Worm (Caenorhabditis elegans) whole organism, late embryonic: ENCODE measurements around the gene C27D6.11.
"Not testable (repeated sequence)": the region's sequence is repeated elsewhere in the genome, so short reads cannot be mapped to it uniquely, and the experiment has no call there.

Experiments used
- C08G9.2 ChIP-seq: sonication (generic microtip); optimal IDR thresholded peaks from 2 replicates; lab custom pipeline; 2016; ENCODE audit warnings: mild to moderate bottlenecking, missing genetic modification characterization, moderate library complexity, missing compliant biosample characterization
- C38D4.7 ChIP-seq: fragments of 200-800 bp; sonication (Bioruptor generic); optimal IDR thresholded peaks from 2 replicates; lab custom pipeline; 2018; ENCODE audit warnings: mild to moderate bottlenecking, missing genetic modification characterization, moderate library complexity, missing compliant biosample characterization
- F13H6.1 ChIP-seq: sonication (generic microtip); optimal IDR thresholded peaks from 2 replicates; lab custom pipeline; 2016; ENCODE audit warnings: missing genetic modification characterization, missing compliant biosample characterization
- K02D7.2 ChIP-seq: sonication (generic microtip); optimal IDR thresholded peaks from 2 replicates; lab custom pipeline; 2017; ENCODE audit warnings: mild to moderate bottlenecking, missing genetic modification characterization, missing compliant biosample characterization
- T23F11.4 ChIP-seq: fragments of 200-800 bp; sonication (Bioruptor generic); optimal IDR thresholded peaks from 2 replicates; lab custom pipeline; 2018; ENCODE audit warnings: mild to moderate bottlenecking, missing genetic modification characterization, missing compliant biosample characterization
- ceh-14 ChIP-seq: sonication (generic microtip); optimal IDR thresholded peaks from 2 replicates; lab custom pipeline; 2016; ENCODE audit warnings: missing genotype, missing genetic modification characterization, missing compliant biosample characterization
- ceh-19 ChIP-seq: fragments of 200-800 bp; sonication (Bioruptor generic); optimal IDR thresholded peaks from 2 replicates; lab custom pipeline; 2018; ENCODE audit warnings: mild to moderate bottlenecking, missing genetic modification characterization, missing compliant biosample characterization
- ceh-9 ChIP-seq: sonication (generic microtip); optimal IDR thresholded peaks from 2 replicates; lab custom pipeline; 2016; ENCODE audit warnings: mild to moderate bottlenecking, missing genetic modification characterization, inconsistent platforms, missing compliant biosample characterization
- dve-1 ChIP-seq: sonication (generic microtip); optimal IDR thresholded peaks from 2 replicates; lab custom pipeline; 2017; ENCODE audit warnings: antibody characterized with exemption, mild to moderate bottlenecking, missing genetic modification characterization, missing compliant biosample characterization
- elt-2 ChIP-seq: sonication (generic microtip); optimal IDR thresholded peaks from 2 replicates; lab custom pipeline; 2016; ENCODE audit warnings: missing genetic modification reagents, missing genetic modification characterization, missing compliant biosample characterization
- elt-4 ChIP-seq: sonication (generic microtip); optimal IDR thresholded peaks from 2 replicates; lab custom pipeline; 2016; ENCODE audit warnings: missing genetic modification characterization, missing compliant biosample characterization
- mec-3 ChIP-seq: sonication (generic microtip); optimal IDR thresholded peaks from 2 replicates; lab custom pipeline; 2016; ENCODE audit warnings: borderline replicate concordance, missing genetic modification characterization, missing compliant biosample characterization
- pag-3 ChIP-seq: sonication (generic microtip); optimal IDR thresholded peaks from 2 replicates; lab custom pipeline; 2016; ENCODE audit warnings: missing compliant biosample characterization, missing genetic modification characterization, borderline replicate concordance
- pat-9 ChIP-seq: fragments of 200-800 bp; sonication (Bioruptor generic); optimal IDR thresholded peaks from 2 replicates; lab custom pipeline; 2018; ENCODE audit warnings: mild to moderate bottlenecking, missing genetic modification characterization, moderate library complexity, missing compliant biosample characterization
- pqm-1 ChIP-seq: sonication (generic microtip); optimal IDR thresholded peaks from 2 replicates; lab custom pipeline; 2016; ENCODE audit warnings: missing genetic modification characterization, missing compliant biosample characterization
- rnt-1 ChIP-seq: sonication (generic microtip); optimal IDR thresholded peaks from 2 replicates; lab custom pipeline; 2016; ENCODE audit warnings: missing genetic modification characterization, missing compliant biosample characterization
- sox-2 ChIP-seq: fragments of 200-800 bp; sonication (Bioruptor generic); IDR thresholded peaks from 2 replicates; pipeline ENCODE4 v1.3.6; 2022; ENCODE audit warnings: missing genetic modification reagents, missing genetic modification characterization, missing compliant biosample characterization
- sox-4 ChIP-seq: sonication (generic microtip); optimal IDR thresholded peaks from 2 replicates; lab custom pipeline; 2017; ENCODE audit warnings: mild to moderate bottlenecking, missing genetic modification characterization, inconsistent platforms, missing compliant biosample characterization
- tbx-7 ChIP-seq: sonication (generic microtip); optimal IDR thresholded peaks from 2 replicates; lab custom pipeline; 2016; ENCODE audit warnings: missing genotype, missing genetic modification characterization, missing compliant biosample characterization
- unc-55 ChIP-seq: sonication (generic microtip); optimal IDR thresholded peaks from 2 replicates; lab custom pipeline; 2017; ENCODE audit warnings: missing biosample characterization, missing genetic modification reagents, missing genetic modification characterization
- ztf-16 ChIP-seq: sonication (generic microtip); optimal IDR thresholded peaks from 2 replicates; lab custom pipeline; 2017; ENCODE audit warnings: missing genetic modification characterization, missing compliant biosample characterization

C27D6.11 gene

ce11 chrII:5120612-5121011 is 40.4 kb downstream of the C27D6.11 start:
- TF ChIP-seq F13H6.1 (tag; lab: Kevin White, UChicago) (no peak), unc-55 (GFP tag; lab: Kevin White, UChicago) (peak; percentile 81)

ce11 chrII:5115733-5116132 is 45.3 kb downstream of the C27D6.11 start, which contains the start of gene srsy-1:
TSS of gene srsy-1 (plus strand) at chrII:5116033.
- TF ChIP-seq ceh-14 (tag; lab: Kevin White, UChicago) (no peak), dve-1 (tag; lab: Kevin White, UChicago) (no peak), C08G9.2 (tag; lab: Kevin White, UChicago) (no peak), tbx-7 (tag; lab: Kevin White, UChicago) (no peak), K02D7.2 (tag; lab: Kevin White, UChicago) (no peak), T23F11.4 (GFP tag; lab: Kevin White, UChicago) (no peak), pqm-1 (tag; lab: Kevin White, UChicago) (no peak), rnt-1 (no peak), ceh-9 (no peak), elt-4 (tag; lab: Kevin White, UChicago) (no peak), mec-3 (tag; lab: Kevin White, UChicago) (no peak), sox-2 (GFP tag; lab: Robert Waterston, UW) (no peak), ztf-16 (tag; lab: Kevin White, UChicago) (no peak)

ce11 chrII:5115235-5115634 is 45.8 kb downstream of the C27D6.11 start, which contains the start of gene msp-74:
TSS of gene msp-74 (minus strand) at chrII:5115335.
- not testable (repeated sequence) for TF ChIP-seq elt-2, pat-9, sox-4 (tag; lab: Kevin White, UChicago)

- TF ChIP-seq C08G9.2 (tag; lab: Kevin White, UChicago) (no peak), pag-3 (tag; lab: Kevin White, UChicago) (no peak), C38D4.7 (GFP tag; lab: Kevin White, UChicago) (no peak), ceh-19 (no peak)
Measured at ce11 chrII:5112082-5112481, 48.9 kb downstream of the C27D6.11 start, which contains the start of gene F09C12.8. TSS of gene F09C12.8 (plus strand) at chrII:5112382.
